Fruit fly (Drosophila melanogaster): Measurements from ENCODE around the gene cno.

- no peak for TF ChIP-seq dsx (GFP tag; optimal IDR thresholded peaks at IDR 0.05; ENCODE audit: poor library complexity, severe bottlenecking)
- no peak for TF ChIP-seq ss (GFP tag; optimal IDR thresholded peaks at IDR 0.05)
- no peak for TF ChIP-seq Sox102F (GFP tag; optimal IDR thresholded peaks at IDR 0.05)
- no peak for TF ChIP-seq Eip93F (GFP tag; optimal IDR thresholded peaks at IDR 0.05)
- TF ChIP-seq fkh (GFP tag; optimal IDR thresholded peaks at IDR 0.05) = peak; percentile 65
- TF ChIP-seq CG11762 (GFP tag; optimal IDR thresholded peaks at IDR 0.05; ENCODE audit: insufficient read depth) = no peak
These were observed 9.2 kb downstream of the cno start for dm6 chr3R:5208115-5208365.
